Fruit fly (Drosophila melanogaster) whole organism, embryonic: ENCODE results near the gene spdo.
A peak's percentile ranks its signal among the peaks of the same experiment; 100 is the strongest.

ENCODE experiments used
- CG1024 ChIP-seq: fragments of 200-800 bp; sonication (Bioruptor generic); IDR thresholded peaks from 2 replicates; pipeline ENCODE4 v1.3.6; 2022; ENCODE audit warnings: missing biosample characterization, missing genetic modification characterization
- CG10462 ChIP-seq: fragments of 200-800 bp; sonication (Bioruptor generic); optimal IDR thresholded peaks from 2 replicates; lab custom pipeline; 2016; ENCODE audit warnings: missing biosample characterization, missing genetic modification characterization
- CG10959 ChIP-seq: fragments of 200-800 bp; sonication (Bioruptor generic); IDR thresholded peaks from 2 replicates; pipeline ENCODE4 v1.3.6; 2022; ENCODE audit warnings: missing biosample characterization, missing genetic modification characterization
- CG11093 ChIP-seq: fragments of 200-800 bp; sonication (Bioruptor generic); IDR thresholded peaks from 3 replicates; pipeline ENCODE4 v1.3.6; 2022; ENCODE audit warnings: missing biosample characterization, missing genetic modification characterization
- CG12104 ChIP-seq: fragments of 200-800 bp; sonication (Bioruptor generic); optimal IDR thresholded peaks from 3 replicates; lab custom pipeline; 2016; ENCODE audit warnings: missing biosample characterization, missing genetic modification characterization
- CG14667 ChIP-seq: fragments of 200-800 bp; sonication (Bioruptor generic); IDR thresholded peaks from 2 replicates; pipeline ENCODE4 v1.3.6; 2022; ENCODE audit warnings: missing biosample characterization, missing genetic modification characterization
- CG17361 ChIP-seq: fragments of 200-800 bp; sonication (Bioruptor generic); IDR thresholded peaks from 3 replicates; pipeline ENCODE4 v1.3.6; 2022; ENCODE audit warnings: missing biosample characterization, missing genetic modification characterization
- CG17802 ChIP-seq: fragments of 200-800 bp; sonication (Bioruptor generic); optimal IDR thresholded peaks from 2 replicates; lab custom pipeline; 2018; ENCODE audit warnings: missing biosample characterization, mild to moderate bottlenecking, missing genetic modification characterization, moderate library complexity
- CG18619 ChIP-seq: fragments of 200-800 bp; sonication (Bioruptor generic); optimal IDR thresholded peaks from 3 replicates; lab custom pipeline; 2017; ENCODE audit warnings: missing biosample characterization, mild to moderate bottlenecking, missing genetic modification characterization
- CG2129 ChIP-seq: fragments of 200-800 bp; sonication (Bioruptor generic); IDR thresholded peaks from 2 replicates; pipeline ENCODE4 v1.3.6; 2022; ENCODE audit warnings: missing biosample characterization, missing genetic modification characterization; ENCODE audit not compliant: partially characterized antibody
- CG4282 ChIP-seq: fragments of 200-800 bp; sonication (Bioruptor generic); optimal IDR thresholded peaks from 2 replicates; lab custom pipeline; 2016; ENCODE audit warnings: missing biosample characterization, missing genetic modification characterization
- CG6813 ChIP-seq: fragments of 200-800 bp; sonication (Bioruptor generic); optimal IDR thresholded peaks from 2 replicates; lab custom pipeline; 2017; ENCODE audit warnings: missing biosample characterization, missing genetic modification characterization, mild to moderate bottlenecking, moderate library complexity, missing genetic modification reagents
- CG6854 ChIP-seq: fragments of 200-800 bp; sonication (Bioruptor generic); optimal IDR thresholded peaks from 3 replicates; lab custom pipeline; 2017; ENCODE audit warnings: missing biosample characterization, mild to moderate bottlenecking, missing genetic modification characterization
- CG7928 ChIP-seq: fragments of 200-800 bp; sonication (Bioruptor generic); optimal IDR thresholded peaks from 2 replicates; lab custom pipeline; 2017; ENCODE audit warnings: missing biosample characterization, mild to moderate bottlenecking, missing genetic modification characterization
- CG8281 ChIP-seq: fragments of 200-800 bp; sonication (Bioruptor generic); optimal IDR thresholded peaks from 2 replicates; lab custom pipeline; 2018; ENCODE audit warnings: missing biosample characterization, mild to moderate bottlenecking, missing genetic modification characterization, moderate library complexity
- CG8290 ChIP-seq, 3 experiments: fragments of 200-800 bp; sonication (Bioruptor generic); optimal IDR thresholded peaks; 2 replicates each; lab custom pipeline; 2016 to 2019; ENCODE audit warnings: missing biosample characterization in 3 of 3, missing genetic modification characterization in 3 of 3, mild to moderate bottlenecking in 2 of 3, moderate library complexity in 1 of 3
- CG8478 ChIP-seq: fragments of >200 bp; optimal IDR thresholded peaks from 2 replicates; lab custom pipeline; 2018
- E2f2 ChIP-seq: fragments of 200-800 bp; sonication (Bioruptor generic); IDR thresholded peaks from 2 replicates; pipeline ENCODE4 v1.3.6; 2022; ENCODE audit warnings: missing biosample characterization, missing genetic modification characterization
- HHEX ChIP-seq: fragments of 200-800 bp; sonication (Bioruptor generic); optimal IDR thresholded peaks from 3 replicates; lab custom pipeline; 2017; ENCODE audit warnings: missing biosample characterization, mild to moderate bottlenecking, missing genetic modification characterization, missing genetic modification reagents
- Hr3 ChIP-seq: fragments of 200-800 bp; sonication (Bioruptor generic); optimal IDR thresholded peaks from 3 replicates; lab custom pipeline; 2016; ENCODE audit warnings: missing biosample characterization, missing genetic modification characterization
- Hr39 ChIP-seq: fragments of >200 bp; optimal IDR thresholded peaks from 2 replicates; lab custom pipeline; 2017
- MBD-R2 ChIP-seq: fragments of 200-800 bp; sonication (Bioruptor generic); IDR thresholded peaks from 2 replicates; pipeline ENCODE4 v1.3.6; 2022; ENCODE audit warnings: missing biosample characterization, missing genetic modification characterization
- MTF-1 ChIP-seq: fragments of 200-800 bp; sonication (Bioruptor generic); optimal IDR thresholded peaks from 2 replicates; lab custom pipeline; 2018; ENCODE audit warnings: missing biosample characterization, mild to moderate bottlenecking, missing genetic modification characterization, borderline replicate concordance
- Meics ChIP-seq: fragments of 200-800 bp; sonication (Bioruptor generic); optimal IDR thresholded peaks from 2 replicates; lab custom pipeline; 2017; ENCODE audit warnings: missing biosample characterization, mild to moderate bottlenecking, missing genetic modification characterization
- Neu2 ChIP-seq: fragments of 200-800 bp; sonication (Bioruptor generic); optimal IDR thresholded peaks from 3 replicates; lab custom pipeline; 2016; ENCODE audit warnings: missing biosample characterization, missing genetic modification characterization, borderline replicate concordance
- Rfx ChIP-seq: fragments of 200-800 bp; sonication (Bioruptor generic); IDR thresholded peaks from 2 replicates; pipeline ENCODE4 v1.3.6; 2022; ENCODE audit warnings: missing biosample characterization, missing genetic modification characterization
- Six4 ChIP-seq: fragments of 200-800 bp; sonication (Bioruptor generic); optimal IDR thresholded peaks from 2 replicates; lab custom pipeline; 2016; ENCODE audit warnings: missing biosample characterization, missing genetic modification characterization
- Spps ChIP-seq: fragments of 200-800 bp; sonication (Bioruptor generic); optimal IDR thresholded peaks from 2 replicates; lab custom pipeline; 2018; ENCODE audit warnings: missing biosample characterization, mild to moderate bottlenecking, missing genetic modification characterization
- Sry-β ChIP-seq: fragments of 200-800 bp; sonication (Bioruptor generic); optimal IDR thresholded peaks from 2 replicates; lab custom pipeline; 2018; ENCODE audit warnings: missing biosample characterization, mild to moderate bottlenecking, missing genetic modification characterization, moderate library complexity
- Ssrp ChIP-seq: fragments of 200-800 bp; sonication (Bioruptor generic); optimal IDR thresholded peaks from 2 replicates; lab custom pipeline; 2018; ENCODE audit warnings: missing biosample characterization, mild to moderate bottlenecking, missing genetic modification characterization, moderate library complexity
- Stat92E ChIP-seq, 3 experiments: fragments of >200 bp in 2 of 3; fragments of 200-800 bp in 1 of 3; sonication (Bioruptor generic) in 1 of 3; optimal IDR thresholded peaks; 2 replicates each; lab custom pipeline; 2017 to 2019; ENCODE audit warnings: missing biosample characterization in 3 of 3, missing genetic modification characterization in 3 of 3, mild to moderate bottlenecking in 1 of 3, moderate library complexity in 1 of 3
- ato ChIP-seq: fragments of 200-800 bp; sonication (Bioruptor generic); IDR thresholded peaks from 2 replicates; pipeline ENCODE4 v1.3.6; 2022; ENCODE audit warnings: missing biosample characterization, missing genetic modification characterization; ENCODE audit not compliant: partially characterized antibody
- bbx ChIP-seq: fragments of 200-800 bp; sonication (Bioruptor generic); IDR thresholded peaks from 2 replicates; pipeline ENCODE4 v1.3.6; 2022; ENCODE audit warnings: missing biosample characterization, missing genetic modification characterization; ENCODE audit not compliant: partially characterized antibody
- crol ChIP-seq: fragments of 200-800 bp; sonication (Bioruptor generic); IDR thresholded peaks from 2 replicates; pipeline ENCODE4 v1.3.6; 2022; ENCODE audit warnings: missing biosample characterization, missing genetic modification characterization
- crp ChIP-seq, 2 experiments: fragments of 200-800 bp; sonication (Bioruptor generic); optimal IDR thresholded peaks; 2 replicates in 1 of 2; 3 replicates in 1 of 2; lab custom pipeline; 2017; ENCODE audit warnings: missing biosample characterization in 2 of 2, missing genetic modification characterization in 2 of 2, mild to moderate bottlenecking in 1 of 2, moderate library complexity in 1 of 2
- dan ChIP-seq: fragments of 200-800 bp; sonication (Bioruptor generic); IDR thresholded peaks from 2 replicates; pipeline ENCODE4 v1.3.6; 2022; ENCODE audit warnings: missing biosample characterization, missing genetic modification characterization
- danr ChIP-seq: fragments of 200-800 bp; sonication (Bioruptor generic); IDR thresholded peaks from 2 replicates; pipeline ENCODE4 v1.3.6; 2022; ENCODE audit warnings: missing biosample characterization, missing genetic modification characterization
- grn ChIP-seq: fragments of 200-800 bp; sonication (Bioruptor generic); optimal IDR thresholded peaks from 3 replicates; lab custom pipeline; 2017; ENCODE audit warnings: missing biosample characterization, missing genetic modification characterization
- ken ChIP-seq: fragments of 200-800 bp; sonication (Bioruptor generic); IDR thresholded peaks from 3 replicates; pipeline ENCODE4 v1.3.6; 2022; ENCODE audit warnings: missing biosample characterization, missing genetic modification characterization
- knrl ChIP-seq: fragments of 200-800 bp; sonication (Bioruptor generic); IDR thresholded peaks from 3 replicates; pipeline ENCODE4 v1.3.6; 2022; ENCODE audit warnings: missing biosample characterization, missing genetic modification characterization; ENCODE audit not compliant: partially characterized antibody
- mld ChIP-seq: fragments of 200-800 bp; sonication (Bioruptor generic); IDR thresholded peaks from 3 replicates; pipeline ENCODE4 v1.3.6; 2022; ENCODE audit warnings: missing biosample characterization, missing genetic modification characterization; ENCODE audit not compliant: partially characterized antibody
- nmo ChIP-seq: fragments of 200-800 bp; sonication (Bioruptor generic); optimal IDR thresholded peaks from 2 replicates; lab custom pipeline; 2018; ENCODE audit warnings: missing biosample characterization, mild to moderate bottlenecking, missing genetic modification characterization, moderate library complexity
- otp ChIP-seq: fragments of 200-800 bp; sonication (Bioruptor generic); IDR thresholded peaks from 3 replicates; pipeline ENCODE4, ENCODE4 v1.3.6; 2022; ENCODE audit warnings: missing biosample characterization, missing genetic modification characterization
- pan ChIP-seq, 4 experiments: fragments of >200 bp in 3 of 4; fragments of 200-800 bp in 1 of 4; sonication (Bioruptor generic) in 1 of 4; optimal IDR thresholded peaks in 3 of 4; IDR thresholded peaks in 1 of 4; 2 replicates each; pipeline versions ENCODE4 v1.3.6 to Lab custom; 2017 to 2022; ENCODE audit warnings: missing biosample characterization in 2 of 4, missing genetic modification characterization in 2 of 4, mixed read lengths in 1 of 4
- pita ChIP-seq: fragments of 200-800 bp; sonication (Bioruptor generic); optimal IDR thresholded peaks from 2 replicates; lab custom pipeline; 2017; ENCODE audit warnings: missing biosample characterization, mild to moderate bottlenecking, missing genetic modification characterization
- pzg ChIP-seq: fragments of 200-800 bp; sonication (Bioruptor generic); optimal IDR thresholded peaks from 3 replicates; lab custom pipeline; 2018; ENCODE audit warnings: missing biosample characterization, mild to moderate bottlenecking, missing genetic modification characterization, moderate library complexity
- wek ChIP-seq: fragments of 200-800 bp; sonication (Bioruptor generic); optimal IDR thresholded peaks from 3 replicates; lab custom pipeline; 2018; ENCODE audit warnings: missing biosample characterization, mild to moderate bottlenecking, missing genetic modification characterization, moderate library complexity
- zf30C ChIP-seq: fragments of 200-800 bp; sonication (Bioruptor generic); optimal IDR thresholded peaks from 3 replicates; lab custom pipeline; 2018; ENCODE audit warnings: missing biosample characterization, mild to moderate bottlenecking, missing genetic modification characterization
- zfh2 ChIP-seq: fragments of 200-800 bp; sonication (Bioruptor generic); optimal IDR thresholded peaks from 2 replicates; lab custom pipeline; 2016; ENCODE audit warnings: missing biosample characterization, missing genetic modification characterization

Gene spdo

DNA sequence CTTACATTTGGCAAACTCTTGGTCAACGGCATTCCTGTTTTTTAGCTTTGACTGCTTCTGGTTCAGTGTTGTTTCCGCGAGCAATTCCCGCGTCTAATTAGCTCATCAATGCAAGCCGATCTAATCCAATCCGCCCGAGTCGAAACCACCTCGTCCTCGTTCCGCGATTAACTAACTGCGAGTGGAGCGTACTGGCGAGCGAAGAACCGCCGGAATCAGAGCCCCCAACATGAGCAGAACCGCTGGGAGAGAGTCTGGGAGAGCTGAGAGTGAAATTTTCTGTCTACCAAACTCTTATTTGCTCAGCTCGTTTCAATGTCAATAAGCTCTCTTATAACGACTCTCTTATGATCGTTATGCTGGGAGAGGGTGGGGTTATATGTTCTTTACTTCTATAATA, 26.3 kb upstream of the spdo start (continued):
- TF ChIP-seq crol (0 out of 2 replicates have a peak, but pooled peaks have one; percentile 13), zfh2 (GFP tag; lab: Kevin White, UChicago) (peak; percentile 49), CG7928 (GFP tag; lab: Kevin White, UChicago) (peak; percentile 36), otp (GFP tag; lab: Robert Waterston, UW) (0 out of 3 replicates have a peak, but pooled peaks have one; percentile 26), Spps (peak; percentile 72), danr (GFP tag; lab: Robert Waterston, UW) (0 out of 2 replicates have a peak, but pooled peaks have one; percentile 22), pan (optimal IDR thresholded peaks at IDR 0.05; lab: Kevin White, UChicago) (no peak), pan (GFP tag; optimal IDR thresholded peaks at IDR 0.05 in 1 of 2, IDR thresholded peaks at IDR 0.05 in 1 of 2) (peak in 1 of 2 experiments; percentile 86), CG17802 (tag; lab: Kevin White, UChicago) (no peak), Hr3 (GFP tag; lab: Kevin White, UChicago) (peak; percentile 34), CG2129 (GFP tag; lab: Robert Waterston, UW) (no peak), ken (0 out of 3 replicates have a peak, but pooled peaks have one; percentile 43), CG1024 (GFP tag; lab: Robert Waterston, UW) (peak; percentile 90; the same call in 1 of the 2 replicates), CG4282 (GFP tag; lab: Kevin White, UChicago) (peak; percentile 5), MTF-1 (GFP tag; lab: Kevin White, UChicago) (peak; percentile 90), E2f2 (GFP tag; lab: Robert Waterston, UW) (peak; percentile 66), CG11093 (peak; percentile 69; the same call in 1 of the 3 replicates), CG17361 (GFP tag; lab: Robert Waterston, UW) (no peak), CG10959 (GFP tag; lab: Robert Waterston, UW) (peak; percentile 67), grn (GFP tag; lab: Kevin White, UChicago) (no peak), zf30C (GFP tag; lab: Kevin White, UChicago) (no peak), mld (GFP tag; lab: Robert Waterston, UW) (no peak), CG6813 (GFP tag; lab: Kevin White, UChicago) (peak; percentile 89), CG8281 (tag; lab: Kevin White, UChicago) (peak; percentile 22), ato (no peak; the same call in 1 of the 2 replicates), pita (no peak), Meics (GFP tag; lab: Kevin White, UChicago) (peak; percentile 76), CG10462 (GFP tag; lab: Kevin White, UChicago) (peak; percentile 69), CG12104 (peak; percentile 61), crp (GFP tag; optimal IDR thresholded peaks at IDR 0.05; lab: Kevin White, UChicago) (no peak), MBD-R2 (GFP tag; lab: Robert Waterston, UW) (peak; percentile 67; the same call in 1 of the 2 replicates), Hr39 (no peak), knrl (GFP tag; lab: Robert Waterston, UW) (no peak), bbx (GFP tag; lab: Robert Waterston, UW) (no peak), CG6854 (GFP tag; lab: Kevin White, UChicago) (peak; percentile 83), pzg (no peak), CG8290 (GFP tag; optimal IDR thresholded peaks at IDR 0.05; lab: Kevin White, UChicago) (peak; percentile 77), CG8290 (tag; optimal IDR thresholded peaks at IDR 0.05; lab: Kevin White, UChicago) (peak; percentile 50 to 79), Ssrp (tag; lab: Kevin White, UChicago) (no peak), Sry-β (GFP tag; lab: Kevin White, UChicago) (peak; percentile 36), HHEX (GFP tag; lab: Kevin White, UChicago) (peak; percentile 83), Stat92E (GFP tag; optimal IDR thresholded peaks at IDR 0.05; lab: Kevin White, UChicago) (no peak), CG14667 (GFP tag; lab: Robert Waterston, UW) (no peak), Rfx (GFP tag; lab: Robert Waterston, UW) (peak; percentile 80; the same call in 1 of the 2 replicates), wek (peak; percentile 83), CG18619 (GFP tag; lab: Kevin White, UChicago) (peak; percentile 70), Neu2 (no peak), nmo (GFP tag; lab: Kevin White, UChicago) (no peak), CG8478 (lab: Kevin White, UChicago) (no peak), Six4 (peak; percentile 82), dan (GFP tag; lab: Robert Waterston, UW) (no peak)
